Worm (Caenorhabditis elegans) whole organism, L2 larva: ENCODE results near the gene T02C12.5.

ENCODE experiments used
- C34F6.9 ChIP-seq: fragments of 150-350 bp; optimal IDR thresholded peaks from 2 replicates; lab custom pipeline; 2014; ENCODE audit warnings: missing biosample characterization, missing genetic modification characterization
- F13H6.1 ChIP-seq: sonication (generic microtip); optimal IDR thresholded peaks from 2 replicates; lab custom pipeline; 2016; ENCODE audit warnings: missing genetic modification characterization, missing compliant biosample characterization
- R02D3.7 ChIP-seq: fragments of 150-350 bp; optimal IDR thresholded peaks from 2 replicates; lab custom pipeline; 2014; ENCODE audit warnings: missing biosample characterization, missing genetic modification characterization
- Y55F3AM.14 ChIP-seq: fragments of 200-800 bp; sonication (Bioruptor generic); optimal IDR thresholded peaks from 2 replicates; lab custom pipeline; 2018; ENCODE audit warnings: mild to moderate bottlenecking, missing genetic modification characterization, missing compliant biosample characterization
- ZK546.5 ChIP-seq: sonication (generic microtip); optimal IDR thresholded peaks from 2 replicates; lab custom pipeline; 2017; ENCODE audit warnings: missing biosample characterization, missing genetic modification characterization
- alr-1 ChIP-seq: fragments of 150-350 bp; optimal IDR thresholded peaks from 2 replicates; lab custom pipeline; 2014; ENCODE audit warnings: missing biosample characterization, missing genetic modification characterization
- blmp-1 ChIP-seq: sonication (generic microtip); optimal IDR thresholded peaks from 2 replicates; lab custom pipeline; 2017; ENCODE audit warnings: missing genetic modification characterization, mild to moderate bottlenecking, missing compliant biosample characterization, antibody characterized with exemption, moderate library complexity; ENCODE audit not compliant: insufficient read depth
- ceh-16 ChIP-seq: fragments of 150-350 bp; optimal IDR thresholded peaks from 2 replicates; lab custom pipeline; 2014; ENCODE audit warnings: missing biosample characterization, missing genetic modification characterization
- ceh-82 ChIP-seq: fragments of 150-350 bp; optimal IDR thresholded peaks from 2 replicates; lab custom pipeline; 2014; ENCODE audit warnings: missing biosample characterization, missing genetic modification characterization
- crh-2 ChIP-seq: sonication (generic microtip); optimal IDR thresholded peaks from 2 replicates; lab custom pipeline; 2017; ENCODE audit warnings: missing biosample characterization, missing genetic modification characterization
- dmd-4 ChIP-seq: sonication (generic microtip); optimal IDR thresholded peaks from 2 replicates; lab custom pipeline; 2017; ENCODE audit warnings: missing biosample characterization, missing genetic modification characterization
- egl-27 ChIP-seq: sonication (generic microtip); optimal IDR thresholded peaks from 3 replicates; lab custom pipeline; 2017; ENCODE audit warnings: missing biosample characterization, missing genetic modification reagents, missing genetic modification characterization
- elt-1 ChIP-seq: fragments of 150-350 bp; optimal IDR thresholded peaks from 2 replicates; lab custom pipeline; 2014; ENCODE audit warnings: missing biosample characterization, missing genetic modification characterization
- elt-3 ChIP-seq: sonication (generic microtip); optimal IDR thresholded peaks from 2 replicates; lab custom pipeline; 2017; ENCODE audit warnings: missing biosample characterization, missing genetic modification characterization
- fos-1 ChIP-seq: fragments of 150-350 bp; optimal IDR thresholded peaks from 2 replicates; lab custom pipeline; 2014; ENCODE audit warnings: missing biosample characterization, missing genetic modification characterization
- gmeb-1 ChIP-seq: fragments of 150-350 bp; optimal IDR thresholded peaks from 2 replicates; lab custom pipeline; 2014; ENCODE audit warnings: missing biosample characterization, missing genetic modification characterization
- lin-11 ChIP-seq: fragments of 150-350 bp; sonication (generic microtip); optimal IDR thresholded peaks from 2 replicates; lab custom pipeline; 2014; ENCODE audit warnings: missing biosample characterization, missing genetic modification characterization, inconsistent platforms, mixed read lengths
- lin-13 ChIP-seq: fragments of 150-350 bp; optimal IDR thresholded peaks from 2 replicates; lab custom pipeline; 2014; ENCODE audit warnings: missing biosample characterization, missing genetic modification reagents, missing genetic modification characterization
- lin-39 ChIP-seq: fragments of 150-350 bp; optimal IDR thresholded peaks from 2 replicates; lab custom pipeline; 2014; ENCODE audit warnings: missing biosample characterization, missing genetic modification reagents, missing genetic modification characterization
- lsy-2 ChIP-seq, 2 experiments: fragments of 150-350 bp in 1 of 2; sonication (generic microtip) in 1 of 2; optimal IDR thresholded peaks; 2 replicates each; lab custom pipeline; 2014 to 2017; ENCODE audit warnings: missing biosample characterization in 2 of 2, missing genetic modification characterization in 2 of 2
- mab-5 ChIP-seq: fragments of 150-350 bp; optimal IDR thresholded peaks from 2 replicates; lab custom pipeline; 2014; ENCODE audit warnings: missing biosample characterization, missing genetic modification characterization
- mbf-1 ChIP-seq: sonication (generic microtip); optimal IDR thresholded peaks from 2 replicates; lab custom pipeline; 2017; ENCODE audit warnings: missing biosample characterization, missing genetic modification characterization
- mdl-1 ChIP-seq, 2 experiments: fragments of 150-350 bp in 1 of 2; sonication (generic microtip) in 1 of 2; optimal IDR thresholded peaks; 2 replicates each; lab custom pipeline; 2017; ENCODE audit warnings: missing biosample characterization in 2 of 2, missing genetic modification characterization in 2 of 2
- nhr-10 ChIP-seq: sonication (generic microtip); optimal IDR thresholded peaks from 2 replicates; lab custom pipeline; 2017; ENCODE audit warnings: missing biosample characterization, missing genetic modification characterization
- nhr-11 ChIP-seq: fragments of 150-350 bp; optimal IDR thresholded peaks from 2 replicates; lab custom pipeline; 2014; ENCODE audit warnings: missing biosample characterization, missing genetic modification characterization
- nhr-129 ChIP-seq: fragments of 150-350 bp; optimal IDR thresholded peaks from 2 replicates; lab custom pipeline; 2014; ENCODE audit warnings: missing biosample characterization, missing genetic modification characterization
- nhr-21 ChIP-seq: fragments of 150-350 bp; optimal IDR thresholded peaks from 2 replicates; lab custom pipeline; 2014; ENCODE audit warnings: missing biosample characterization, missing genetic modification characterization
- nhr-23 ChIP-seq: fragments of 150-350 bp; optimal IDR thresholded peaks from 2 replicates; lab custom pipeline; 2014; ENCODE audit warnings: missing biosample characterization, missing genetic modification reagents, missing genetic modification characterization
- nhr-237 ChIP-seq: fragments of 150-350 bp; optimal IDR thresholded peaks from 2 replicates; lab custom pipeline; 2014; ENCODE audit warnings: missing biosample characterization, missing genetic modification characterization
- nhr-25 ChIP-seq: fragments of 150-350 bp; sonication (generic microtip); optimal IDR thresholded peaks from 3 replicates; lab custom pipeline; 2014; ENCODE audit warnings: missing biosample characterization, missing genetic modification characterization
- nhr-6 ChIP-seq: fragments of 150-350 bp; optimal IDR thresholded peaks from 2 replicates; lab custom pipeline; 2014; ENCODE audit warnings: missing biosample characterization, missing genetic modification characterization
- nhr-77 ChIP-seq: fragments of 150-350 bp; optimal IDR thresholded peaks from 2 replicates; lab custom pipeline; 2014; ENCODE audit warnings: missing biosample characterization, missing genetic modification characterization
- peb-1 ChIP-seq: fragments of 150-350 bp; optimal IDR thresholded peaks from 2 replicates; lab custom pipeline; 2014; ENCODE audit warnings: missing biosample characterization, missing genetic modification characterization
- sem-4 ChIP-seq: fragments of 150-350 bp; optimal IDR thresholded peaks from 2 replicates; lab custom pipeline; 2014; ENCODE audit warnings: missing biosample characterization, missing genetic modification reagents, missing genetic modification characterization
- skn-1 ChIP-seq: sonication (generic microtip); optimal IDR thresholded peaks from 2 replicates; lab custom pipeline; 2017; ENCODE audit warnings: missing biosample characterization, missing genetic modification characterization
- sma-3 ChIP-seq: sonication (generic microtip); optimal IDR thresholded peaks from 2 replicates; lab custom pipeline; 2016; ENCODE audit warnings: missing genetic modification reagents, missing genetic modification characterization, missing compliant biosample characterization
- sma-9 ChIP-seq, 2 experiments: fragments of 150-350 bp in 1 of 2; sonication (generic microtip) in 1 of 2; optimal IDR thresholded peaks; 2 replicates each; lab custom pipeline; 2014 to 2016; ENCODE audit warnings: missing genetic modification characterization in 2 of 2, mild to moderate bottlenecking in 1 of 2, missing biosample characterization in 1 of 2, missing compliant biosample characterization in 1 of 2, missing genetic modification reagents in 1 of 2, moderate library complexity in 1 of 2
- snpc-4 ChIP-seq: fragments of 150-350 bp; optimal IDR thresholded peaks from 2 replicates; lab custom pipeline; 2014; ENCODE audit warnings: missing biosample characterization, missing genetic modification characterization
- unc-39 ChIP-seq: fragments of 150-350 bp; optimal IDR thresholded peaks from 2 replicates; lab custom pipeline; 2014; ENCODE audit warnings: missing biosample characterization, missing genetic modification characterization
- unc-55 ChIP-seq: fragments of 150-350 bp; sonication (generic microtip); optimal IDR thresholded peaks from 3 replicates; lab custom pipeline; 2014; ENCODE audit warnings: missing biosample characterization, missing genetic modification reagents, missing genetic modification characterization
- zag-1 ChIP-seq: fragments of 150-350 bp; optimal IDR thresholded peaks from 2 replicates; lab custom pipeline; 2014; ENCODE audit warnings: missing biosample characterization, missing genetic modification characterization
- ztf-1 ChIP-seq: fragments of 200-800 bp; sonication (Bioruptor generic); conservative IDR thresholded peaks from 2 replicates; pipeline ENCODE4 v1.3.6; 2022; ENCODE audit warnings: missing genetic modification characterization, missing compliant biosample characterization
- ztf-11 ChIP-seq: sonication (generic microtip); optimal IDR thresholded peaks from 2 replicates; lab custom pipeline; 2017; ENCODE audit warnings: missing biosample characterization, missing genetic modification characterization
- ztf-4 ChIP-seq: fragments of 150-350 bp; optimal IDR thresholded peaks from 2 replicates; lab custom pipeline; 2014; ENCODE audit warnings: missing biosample characterization, missing genetic modification characterization

Gene T02C12.5

DNA sequence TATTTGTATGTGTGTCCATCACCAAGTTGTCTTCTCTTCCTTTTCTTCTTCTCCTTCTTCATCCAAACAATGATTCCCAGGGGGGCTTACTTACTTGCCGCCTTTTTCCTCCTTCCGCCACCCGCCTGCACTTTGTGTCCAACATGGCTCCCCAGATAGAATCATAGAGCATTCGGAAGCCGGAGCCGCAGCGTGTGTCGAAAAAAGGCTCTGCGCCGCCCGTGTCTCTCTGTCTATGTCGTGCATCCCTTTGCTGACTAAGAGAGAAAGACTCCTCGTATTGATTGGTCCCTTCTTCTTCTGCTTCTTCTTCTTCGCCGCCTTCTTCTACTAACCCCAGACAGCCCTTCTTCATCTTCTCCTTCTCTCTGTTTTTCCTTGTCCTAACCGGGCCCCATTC is 35.8 kb upstream of the T02C12.5 start (continued):
- TF ChIP-seq nhr-77 (no peak), mdl-1 (tag; optimal IDR thresholded peaks at IDR 0.05; lab: Kevin White, UChicago) (peak in 1 of 2 experiments; percentile 5), fos-1 (tag; lab: Kevin White, UChicago) (no peak), peb-1 (tag; lab: Kevin White, UChicago) (no peak), egl-27 (tag; lab: Kevin White, UChicago) (peak; percentile 1), elt-1 (no peak), nhr-129 (tag; lab: Kevin White, UChicago) (peak; percentile 34), ceh-82 (tag; lab: Kevin White, UChicago) (no peak), sma-3 (GFP tag; lab: Kevin White, UChicago) (no peak), nhr-10 (no peak), sem-4 (tag; lab: Kevin White, UChicago) (peak; percentile 27), elt-3 (tag; lab: Kevin White, UChicago) (no peak), crh-2 (tag; lab: Kevin White, UChicago) (peak; percentile 15), mab-5 (tag; lab: Kevin White, UChicago) (peak; percentile 15), lin-13 (GFP tag; lab: Kevin White, UChicago) (no peak), alr-1 (tag; lab: Kevin White, UChicago) (no peak), R02D3.7 (no peak), ztf-4 (no peak)
- TF ChIP-seq, all 48 proteins: peak for 14

DNA sequence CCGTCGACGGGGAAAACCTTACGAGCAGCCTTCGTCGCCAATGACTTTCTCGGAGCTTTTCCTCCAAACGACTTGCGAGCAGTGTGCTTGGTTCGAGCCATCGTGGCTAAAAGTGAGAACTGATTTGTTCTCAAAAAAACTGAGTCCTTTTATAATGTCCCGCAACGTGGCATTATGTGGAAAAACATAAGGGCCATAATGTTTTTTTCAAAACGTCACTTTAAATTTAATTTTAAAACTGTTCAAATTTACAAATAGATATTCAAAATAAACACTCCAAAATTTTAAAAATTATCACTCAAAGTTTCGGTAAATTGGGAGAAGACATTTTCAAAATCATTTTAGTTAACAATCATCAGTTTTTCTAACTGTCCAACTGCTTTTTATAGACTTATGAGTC is 32.1 kb upstream of the T02C12.5 start, which contains the start of gene his-70:
Gene his-70, minus strand, starts transcription at position 101 of the 400 bp plus-strand sequence.
- no peak for TF ChIP-seq nhr-21 (tag; lab: Kevin White, UChicago)
- TF ChIP-seq ceh-16 (tag; lab: Kevin White, UChicago) = no peak
- TF ChIP-seq ztf-11 (tag; lab: Kevin White, UChicago) = no peak
- TF ChIP-seq elt-1 = no peak
- no peak for TF ChIP-seq R02D3.7

DNA sequence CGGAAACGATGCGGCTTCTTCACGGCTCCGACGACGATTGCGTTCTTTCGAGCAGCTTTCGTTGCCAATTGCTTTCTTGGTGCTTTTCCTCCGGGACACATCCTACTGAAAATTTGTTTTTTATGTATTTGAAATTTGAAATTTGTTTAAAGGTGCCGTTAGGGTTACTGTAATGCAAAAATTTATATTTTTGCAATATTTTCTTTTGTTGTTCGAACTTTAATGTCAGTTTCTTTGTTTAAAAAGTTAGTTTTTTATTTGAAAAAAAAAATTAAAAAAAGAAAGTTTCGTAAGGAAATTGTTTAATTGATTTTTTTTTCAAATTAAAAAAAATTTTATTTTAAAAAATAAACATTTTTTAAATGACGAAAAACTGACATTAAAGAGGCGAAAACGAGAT is 30.7 kb upstream of the T02C12.5 start, which contains the start of gene his-69:
Gene his-69, minus strand, starts transcription at position 101 of the 400 bp plus-strand sequence.
- TF ChIP-seq ZK546.5 (tag; lab: Kevin White, UChicago) = no peak
- no peak for TF ChIP-seq zag-1 (tag; lab: Kevin White, UChicago)
- TF ChIP-seq nhr-6 (tag; lab: Kevin White, UChicago) = no peak
- no peak for TF ChIP-seq nhr-25 (tag; lab: Kevin White, UChicago)
- TF ChIP-seq ceh-16 (tag; lab: Kevin White, UChicago) = no peak
- TF ChIP-seq C34F6.9 (tag; lab: Kevin White, UChicago) = no peak

DNA sequence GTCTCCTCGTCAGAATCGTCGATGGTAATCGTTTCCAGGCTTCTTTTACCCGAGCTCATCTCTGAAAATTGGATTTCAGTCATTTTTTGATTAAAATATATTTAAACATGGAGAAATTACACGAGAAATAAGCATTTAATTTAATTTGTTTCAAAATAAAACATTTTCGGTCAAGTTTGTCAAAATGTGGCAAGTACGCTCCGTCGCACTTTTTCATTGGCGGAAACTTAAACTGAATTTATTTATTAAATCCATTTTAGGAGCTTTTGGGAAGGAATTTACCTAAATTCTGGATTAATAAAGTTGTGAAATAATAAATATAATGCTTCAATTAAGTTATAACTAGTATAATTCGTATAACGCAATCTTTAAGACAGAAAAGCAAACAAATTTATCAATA is 29.9 kb upstream of the T02C12.5 start, which contains the start of gene rcq-5:
Gene rcq-5, minus strand, starts transcription at position 83 of the 400 bp plus-strand sequence.
- no peak for TF ChIP-seq nhr-129 (tag; lab: Kevin White, UChicago)
- no peak for TF ChIP-seq mab-5 (tag; lab: Kevin White, UChicago)
- peak; percentile 42 for TF ChIP-seq C34F6.9 (tag; lab: Kevin White, UChicago)
- no peak for TF ChIP-seq fos-1 (tag; lab: Kevin White, UChicago)
- no peak for TF ChIP-seq skn-1 (tag; lab: Kevin White, UChicago)
- TF ChIP-seq snpc-4 (tag; lab: Kevin White, UChicago) = no peak
- TF ChIP-seq alr-1 (tag; lab: Kevin White, UChicago) = no peak
- no peak for TF ChIP-seq blmp-1
- TF ChIP-seq sma-9 (GFP tag; optimal IDR thresholded peaks at IDR 0.05; lab: Kevin White, UChicago) = no peak
- TF ChIP-seq sma-9 (tag; optimal IDR thresholded peaks at IDR 0.05; lab: Kevin White, UChicago) = no peak
- no peak for TF ChIP-seq nhr-6 (tag; lab: Kevin White, UChicago)
- no peak for TF ChIP-seq nhr-237
- no peak for TF ChIP-seq egl-27 (tag; lab: Kevin White, UChicago)
- TF ChIP-seq nhr-11 = no peak
- no peak for TF ChIP-seq ztf-1
- no peak for TF ChIP-seq unc-39 (tag; lab: Kevin White, UChicago)
- TF ChIP-seq lsy-2 (tag; optimal IDR thresholded peaks at IDR 0.05; lab: Kevin White, UChicago) = peak in 1 of 2 experiments; percentile 49
- TF ChIP-seq mbf-1 (tag; lab: Kevin White, UChicago) = no peak
- no peak for TF ChIP-seq nhr-21 (tag; lab: Kevin White, UChicago)
- peak; percentile 66 for TF ChIP-seq unc-55 (GFP tag; lab: Kevin White, UChicago)
- TF ChIP-seq F13H6.1 (tag; lab: Kevin White, UChicago) = no peak
- no peak for TF ChIP-seq Y55F3AM.14 (GFP tag; lab: Kevin White, UChicago)
- peak; percentile 89 for TF ChIP-seq gmeb-1 (tag; lab: Kevin White, UChicago)
- no peak for TF ChIP-seq ceh-82 (tag; lab: Kevin White, UChicago)
- TF ChIP-seq lin-11 (tag; lab: Kevin White, UChicago) = no peak
- TF ChIP-seq lin-13 (GFP tag; lab: Kevin White, UChicago) = peak; percentile 18
- no peak for TF ChIP-seq nhr-77
- no peak for TF ChIP-seq lin-39 (tag; lab: Kevin White, UChicago)
- no peak for TF ChIP-seq dmd-4 (tag; lab: Kevin White, UChicago)
- no peak for TF ChIP-seq mdl-1 (tag; optimal IDR thresholded peaks at IDR 0.05; lab: Kevin White, UChicago)
- TF ChIP-seq ceh-16 (tag; lab: Kevin White, UChicago) = no peak
- no peak for TF ChIP-seq nhr-23
- TF ChIP-seq, all 48 proteins: peak for 5
